Worm (Caenorhabditis elegans): Measurements from ENCODE around the gene col-141.

DNA sequence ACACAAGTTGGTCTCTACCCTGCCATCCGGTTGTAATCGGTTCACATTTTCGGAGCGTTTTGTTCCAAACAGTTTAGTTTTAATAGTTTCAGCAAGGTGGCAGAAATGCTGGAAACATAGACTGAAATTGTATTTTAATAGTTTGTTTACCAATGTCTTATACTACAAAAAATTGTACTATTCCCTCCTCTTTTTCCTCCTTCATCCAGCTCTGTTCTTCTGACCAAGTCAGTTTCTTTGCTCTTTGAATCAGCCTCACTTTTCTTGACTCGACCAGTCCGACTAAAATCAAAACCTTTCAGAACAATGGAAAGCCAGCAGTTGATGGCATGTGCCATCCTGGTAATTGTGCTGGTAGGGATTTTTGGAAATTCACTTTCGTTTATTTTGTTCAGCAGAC lies 40.5 kb downstream of the col-141 start, which contains the start of gene frpr-18:
- TF ChIP-seq unc-62 (GFP tag; optimal IDR thresholded peaks at IDR 0.05) (no peak), unc-39 (tag; optimal IDR thresholded peaks at IDR 0.05) (no peak), nhr-12 (tag; optimal IDR thresholded peaks at IDR 0.05) (no peak), lin-13 (tag; optimal IDR thresholded peaks at IDR 0.05) (no peak), lsy-2 (tag; optimal IDR thresholded peaks at IDR 0.05) (no peak), nhr-2 (tag; optimal IDR thresholded peaks at IDR 0.05) (no peak), elt-1 (tag; optimal IDR thresholded peaks at IDR 0.05; ENCODE audit: borderline replicate concordance, insufficient read depth) (no peak), pha-4 (tag; optimal IDR thresholded peaks at IDR 0.05) (no peak), elt-3 (tag; optimal IDR thresholded peaks at IDR 0.05) (no peak), cnd-1 (tag; optimal IDR thresholded peaks at IDR 0.05) (no peak), nhr-28 (tag; optimal IDR thresholded peaks at IDR 0.05) (no peak), ham-2 (GFP tag; optimal IDR thresholded peaks at IDR 0.05) (no peak), ces-1 (GFP tag; optimal IDR thresholded peaks at IDR 0.05) (no peak)

Data from whole organism, mixed stage, embryonic.